Worm (Caenorhabditis elegans): ENCODE measurements around the gene aqp-7.

DNA sequence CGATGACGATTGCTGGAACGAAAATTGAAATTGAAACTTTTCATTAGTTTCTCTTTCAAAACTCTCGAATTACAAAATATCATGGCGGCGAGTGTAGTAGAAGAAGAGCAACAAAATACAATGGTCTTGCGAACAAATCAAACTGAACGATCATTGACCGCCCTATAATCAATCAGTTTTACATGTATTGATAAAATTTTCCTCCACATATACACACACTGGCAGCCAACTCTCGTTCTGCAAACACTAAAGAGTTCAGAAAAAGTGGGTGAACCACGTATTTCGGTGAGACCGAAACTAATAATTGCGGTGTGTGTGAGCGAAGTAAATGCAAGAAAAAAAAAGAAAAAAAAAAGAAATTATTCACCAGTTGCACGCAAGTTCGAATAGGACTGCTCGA lies 22.4 kb downstream of the aqp-7 start:
- no peak for TF ChIP-seq W03F9.2 (tag; optimal IDR thresholded peaks at IDR 0.05)
- no peak for TF ChIP-seq him-1 (tag; optimal IDR thresholded peaks at IDR 0.05)
- TF ChIP-seq dao-5 (tag; optimal IDR thresholded peaks at IDR 0.05): no peak

Data from whole organism, L4/young adult.